Fruit fly (Drosophila melanogaster): ENCODE measurements around the gene nab.

The nab gene

dm6 chr3L:4108844-4109494 lies 51.8 kb downstream of the nab start (continued):
- TF ChIP-seq peb (GFP tag; IDR thresholded peaks at IDR 0.05) = no peak
- peak; percentile 63 for TF ChIP-seq Antp (GFP tag; optimal IDR thresholded peaks at IDR 0.05)
- TF ChIP-seq CG10654 (GFP tag; optimal IDR thresholded peaks at IDR 0.05) = peak; percentile 49
- peak; percentile 72 for TF ChIP-seq CG18619 (GFP tag; optimal IDR thresholded peaks at IDR 0.05)
- TF ChIP-seq Dbx (GFP tag; IDR thresholded peaks at IDR 0.05) = peak; percentile 62; the same call in 2 of the 3 replicates
- TF ChIP-seq Hr39 (optimal IDR thresholded peaks at IDR 0.05) = no peak
- TF ChIP-seq Ssrp (tag; optimal IDR thresholded peaks at IDR 0.05) = peak; percentile 70
- no peak for TF ChIP-seq CG16779 (GFP tag; IDR thresholded peaks at IDR 0.05)
- no peak for TF ChIP-seq lbe (GFP tag; optimal IDR thresholded peaks at IDR 0.05)
- TF ChIP-seq CrebB (tag; optimal IDR thresholded peaks at IDR 0.05) = peak; percentile 49
- TF ChIP-seq insv (GFP tag; optimal IDR thresholded peaks at IDR 0.05) = peak in 1 of 2 experiments; percentile 26
- peak; percentile 19; the same call in 1 of the 2 replicates for TF ChIP-seq E2f1 (GFP tag; IDR thresholded peaks at IDR 0.05)
- 0 out of 2 replicates have a peak, but pooled peaks have one; percentile 30 for TF ChIP-seq seq (GFP tag; IDR thresholded peaks at IDR 0.05)
- TF ChIP-seq emc (GFP tag; optimal IDR thresholded peaks at IDR 0.05) = no peak
- TF ChIP-seq CG33557 (GFP tag; optimal IDR thresholded peaks at IDR 0.05) = peak; percentile 59
- TF ChIP-seq gcm2 (GFP tag; optimal IDR thresholded peaks at IDR 0.05) = no peak
- TF ChIP-seq gem (tag; optimal IDR thresholded peaks at IDR 0.05) = peak; percentile 82
- no peak for TF ChIP-seq mirr (GFP tag; optimal IDR thresholded peaks at IDR 0.05)
- no peak for TF ChIP-seq ato (GFP tag; IDR thresholded peaks at IDR 0.05; ENCODE audit: partially characterized antibody)
- TF ChIP-seq CG3163 (GFP tag; optimal IDR thresholded peaks at IDR 0.05) = no peak
- TF ChIP-seq bbx (GFP tag; IDR thresholded peaks at IDR 0.05; ENCODE audit: partially characterized antibody) = no peak
- peak; percentile 69 for TF ChIP-seq Hr3 (GFP tag; optimal IDR thresholded peaks at IDR 0.05)
- TF ChIP-seq slp2 (GFP tag; optimal IDR thresholded peaks at IDR 0.05) = peak; percentile 61
- TF ChIP-seq Lpt (GFP tag; optimal IDR thresholded peaks at IDR 0.05) = no peak
- peak; percentile 84 for TF ChIP-seq CG2120 (GFP tag; optimal IDR thresholded peaks at IDR 0.05)
- TF ChIP-seq CG15696 (tag; optimal IDR thresholded peaks at IDR 0.05) = peak; percentile 51
- peak; percentile 23 for TF ChIP-seq CG2116 (GFP tag; optimal IDR thresholded peaks at IDR 0.05)
- TF ChIP-seq ewg (GFP tag; optimal IDR thresholded peaks at IDR 0.05) = peak; percentile 56
- TF ChIP-seq CG12155 (GFP tag; optimal IDR thresholded peaks at IDR 0.05) = peak; percentile 64
- 0 out of 2 replicates have a peak, but pooled peaks have one; percentile 18 for TF ChIP-seq Taf1 (GFP tag; IDR thresholded peaks at IDR 0.05)
- TF ChIP-seq CG3726 (GFP tag; IDR thresholded peaks at IDR 0.05) = no peak
- TF ChIP-seq Hand (GFP tag; optimal IDR thresholded peaks at IDR 0.05) = peak; percentile 53
- peak; percentile 28 for TF ChIP-seq Spps (tag; optimal IDR thresholded peaks at IDR 0.05)
- TF ChIP-seq odd (GFP tag; optimal IDR thresholded peaks at IDR 0.05) = peak; percentile 74
- peak; percentile 16 for TF ChIP-seq ac (GFP tag; optimal IDR thresholded peaks at IDR 0.05)
- peak; percentile 53 for TF ChIP-seq CG3407 (GFP tag; optimal IDR thresholded peaks at IDR 0.05)
- peak; percentile 63 for TF ChIP-seq wdn (GFP tag; IDR thresholded peaks at IDR 0.05)
- TF ChIP-seq crp (GFP tag; optimal IDR thresholded peaks at IDR 0.05) = peak in 1 of 2 experiments; percentile 60
- TF ChIP-seq CG12104 (GFP tag; optimal IDR thresholded peaks at IDR 0.05) = peak; percentile 82
- TF ChIP-seq rib (GFP tag; IDR thresholded peaks at IDR 0.05) = no peak
- TF ChIP-seq tup (GFP tag; optimal IDR thresholded peaks at IDR 0.05) = peak; percentile 9
- TF ChIP-seq HLHmδ (GFP tag; optimal IDR thresholded peaks at IDR 0.05) = no peak
- no peak for TF ChIP-seq sens-2 (GFP tag; IDR thresholded peaks at IDR 0.05)
- TF ChIP-seq CG4360 (GFP tag; IDR thresholded peaks at IDR 0.05) = no peak
- TF ChIP-seq row (GFP tag; IDR thresholded peaks at IDR 0.05) = peak; percentile 89
- peak; percentile 79 for TF ChIP-seq CG13296 (GFP tag; optimal IDR thresholded peaks at IDR 0.05)
- TF ChIP-seq CG3995 (GFP tag; optimal IDR thresholded peaks at IDR 0.05) = peak; percentile 24
- TF ChIP-seq Hey (tag; optimal IDR thresholded peaks at IDR 0.05) = no peak
- TF ChIP-seq CG33213 (GFP tag; optimal IDR thresholded peaks at IDR 0.05) = peak; percentile 63
- peak; percentile 25 for TF ChIP-seq btn (GFP tag; optimal IDR thresholded peaks at IDR 0.05)

Data from whole organism, embryonic.